Worm (Caenorhabditis elegans): ENCODE data around the gene T01G1.2.
"Not testable (repeated sequence)": the region's sequence is repeated elsewhere in the genome, so short reads cannot be mapped to it uniquely, and the experiment has no call there.

DNA sequence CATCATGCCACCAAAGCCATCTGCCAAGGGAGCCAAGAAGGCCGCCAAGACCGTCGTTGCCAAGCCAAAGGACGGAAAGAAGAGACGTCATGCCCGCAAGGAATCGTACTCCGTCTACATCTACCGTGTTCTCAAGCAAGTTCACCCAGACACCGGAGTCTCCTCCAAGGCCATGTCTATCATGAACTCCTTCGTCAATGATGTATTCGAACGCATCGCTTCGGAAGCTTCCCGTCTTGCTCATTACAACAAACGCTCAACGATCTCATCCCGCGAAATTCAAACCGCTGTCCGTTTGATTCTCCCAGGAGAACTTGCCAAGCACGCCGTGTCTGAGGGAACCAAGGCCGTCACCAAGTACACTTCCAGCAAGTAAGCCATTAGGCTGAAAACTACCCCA, 29.5 kb upstream of the T01G1.2 start, which contains the start of gene his-48:
- TF ChIP-seq nfya-1 (tag; optimal IDR thresholded peaks at IDR 0.05; ENCODE audit: insufficient read depth); nhr-25 (tag; optimal IDR thresholded peaks at IDR 0.05); ama-1 (optimal IDR thresholded peaks at IDR 0.05): not testable (repeated sequence)
